Fruit fly (Drosophila melanogaster) whole organism, embryonic: ENCODE results near the gene Pxn.

Source experiments
- Aef1 ChIP-seq: fragments of 200-800 bp; sonication (Bioruptor generic); IDR thresholded peaks from 3 replicates; pipeline ENCODE4 v1.3.6; 2022; ENCODE audit warnings: missing biosample characterization, missing genetic modification characterization
- BtbVII ChIP-seq: fragments of 200-800 bp; sonication (Bioruptor generic); optimal IDR thresholded peaks from 3 replicates; lab custom pipeline; 2017; ENCODE audit warnings: missing biosample characterization, mild to moderate bottlenecking, missing genetic modification characterization
- CG1024 ChIP-seq: fragments of 200-800 bp; sonication (Bioruptor generic); IDR thresholded peaks from 2 replicates; pipeline ENCODE4 v1.3.6; 2022; ENCODE audit warnings: missing biosample characterization, missing genetic modification characterization
- CG10543 ChIP-seq: fragments of 200-800 bp; sonication (Bioruptor generic); optimal IDR thresholded peaks from 3 replicates; lab custom pipeline; 2017; ENCODE audit warnings: missing biosample characterization, mild to moderate bottlenecking, missing genetic modification characterization, moderate library complexity
- CG11696 ChIP-seq: fragments of 200-800 bp; sonication (Bioruptor generic); IDR thresholded peaks from 2 replicates; pipeline ENCODE4 v1.3.6; 2022; ENCODE audit warnings: missing biosample characterization, missing genetic modification characterization
- CG14014 ChIP-seq: fragments of 200-800 bp; sonication (Bioruptor generic); IDR thresholded peaks from 2 replicates; pipeline ENCODE4 v1.3.6; 2022; ENCODE audit warnings: missing biosample characterization, missing genetic modification characterization
- CG14965 ChIP-seq: fragments of 200-800 bp; sonication (Bioruptor generic); optimal IDR thresholded peaks from 2 replicates; lab custom pipeline; 2016; ENCODE audit warnings: missing biosample characterization, missing genetic modification characterization, borderline replicate concordance
- CG16863 ChIP-seq: fragments of 200-800 bp; sonication (Bioruptor generic); optimal IDR thresholded peaks from 3 replicates; lab custom pipeline; 2016; ENCODE audit warnings: missing biosample characterization, missing genetic modification characterization
- CG17361 ChIP-seq: fragments of 200-800 bp; sonication (Bioruptor generic); IDR thresholded peaks from 3 replicates; pipeline ENCODE4 v1.3.6; 2022; ENCODE audit warnings: missing biosample characterization, missing genetic modification characterization
- CG17802 ChIP-seq: fragments of 200-800 bp; sonication (Bioruptor generic); optimal IDR thresholded peaks from 2 replicates; lab custom pipeline; 2018; ENCODE audit warnings: missing biosample characterization, mild to moderate bottlenecking, missing genetic modification characterization, moderate library complexity
- CG1832 ChIP-seq: fragments of 200-800 bp; sonication (Bioruptor generic); optimal IDR thresholded peaks from 2 replicates; lab custom pipeline; 2017; ENCODE audit warnings: missing biosample characterization, mild to moderate bottlenecking, missing genetic modification characterization, inconsistent platforms
- CG2199 ChIP-seq: fragments of 200-800 bp; sonication (Bioruptor generic); IDR thresholded peaks from 3 replicates; pipeline ENCODE4 v1.3.6; 2022; ENCODE audit warnings: missing biosample characterization, missing genetic modification characterization
- CG3163 ChIP-seq: fragments of 200-800 bp; sonication (Bioruptor generic); optimal IDR thresholded peaks from 3 replicates; lab custom pipeline; 2016; ENCODE audit warnings: missing biosample characterization, missing genetic modification characterization
- CG6175 ChIP-seq: fragments of 200-800 bp; sonication (Bioruptor generic); IDR thresholded peaks from 3 replicates; pipeline ENCODE4 v1.3.6; 2022; ENCODE audit warnings: missing biosample characterization, missing genetic modification characterization
- CG7786 ChIP-seq: fragments of 200-800 bp; sonication (Bioruptor generic); optimal IDR thresholded peaks from 2 replicates; lab custom pipeline; 2016; ENCODE audit warnings: missing biosample characterization, missing genetic modification characterization
- CG7928 ChIP-seq: fragments of 200-800 bp; sonication (Bioruptor generic); optimal IDR thresholded peaks from 2 replicates; lab custom pipeline; 2017; ENCODE audit warnings: missing biosample characterization, mild to moderate bottlenecking, missing genetic modification characterization
- CG8924 ChIP-seq: fragments of 200-800 bp; optimal IDR thresholded peaks from 3 replicates; lab custom pipeline; 2019; ENCODE audit warnings: missing biosample characterization, mild to moderate bottlenecking, missing genetic modification characterization, moderate library complexity
- CG9817 ChIP-seq: fragments of 200-800 bp; sonication (Bioruptor generic); optimal IDR thresholded peaks from 2 replicates; lab custom pipeline; 2018; ENCODE audit warnings: missing biosample characterization, mild to moderate bottlenecking, missing genetic modification characterization, moderate library complexity
- CrebB ChIP-seq: fragments of 200-800 bp; sonication (Bioruptor generic); optimal IDR thresholded peaks from 3 replicates; lab custom pipeline; 2018; ENCODE audit warnings: missing biosample characterization, mild to moderate bottlenecking, missing genetic modification characterization
- D19B ChIP-seq: fragments of 200-800 bp; sonication (Bioruptor generic); optimal IDR thresholded peaks from 2 replicates; lab custom pipeline; 2017; ENCODE audit warnings: missing biosample characterization, mild to moderate bottlenecking, missing genetic modification characterization
- Dek ChIP-seq: fragments of 200-800 bp; sonication (Bioruptor generic); optimal IDR thresholded peaks from 3 replicates; lab custom pipeline; 2019; ENCODE audit warnings: missing biosample characterization, mild to moderate bottlenecking, missing genetic modification characterization, moderate library complexity
- Dll ChIP-seq: fragments of 200-800 bp; sonication (Bioruptor generic); IDR thresholded peaks from 4 replicates; pipeline ENCODE4 v1.3.6; 2022; ENCODE audit warnings: missing biosample characterization, missing genetic modification characterization; ENCODE audit not compliant: partially characterized antibody
- E2f1 ChIP-seq: fragments of 200-800 bp; sonication (Bioruptor generic); IDR thresholded peaks from 2 replicates; pipeline ENCODE4 v1.3.6; 2022; ENCODE audit warnings: missing biosample characterization, missing genetic modification characterization
- Elba2 ChIP-seq: fragments of 200-800 bp; sonication (Bioruptor generic); optimal IDR thresholded peaks from 3 replicates; lab custom pipeline; 2016; ENCODE audit warnings: missing biosample characterization, missing genetic modification characterization
- H15 ChIP-seq: fragments of 200-800 bp; sonication (Bioruptor generic); IDR thresholded peaks from 3 replicates; pipeline ENCODE4 v1.3.6; 2022; ENCODE audit warnings: missing biosample characterization, missing genetic modification characterization
- HLHmδ ChIP-seq: fragments of 200-800 bp; sonication (Bioruptor generic); optimal IDR thresholded peaks from 2 replicates; lab custom pipeline; 2018; ENCODE audit warnings: missing biosample characterization, mild to moderate bottlenecking, missing genetic modification characterization, moderate library complexity
- MTF-1 ChIP-seq: fragments of 200-800 bp; sonication (Bioruptor generic); optimal IDR thresholded peaks from 2 replicates; lab custom pipeline; 2018; ENCODE audit warnings: missing biosample characterization, mild to moderate bottlenecking, missing genetic modification characterization, borderline replicate concordance
- Oaz ChIP-seq: fragments of 200-800 bp; sonication (Bioruptor generic); IDR thresholded peaks from 2 replicates; pipeline ENCODE4 v1.3.6; 2022; ENCODE audit warnings: missing biosample characterization, missing genetic modification characterization
- Optix ChIP-seq: fragments of 200-800 bp; sonication (Bioruptor generic); IDR thresholded peaks from 3 replicates; pipeline ENCODE4 v1.3.6; 2022; ENCODE audit warnings: missing biosample characterization, missing genetic modification characterization
- TFAM ChIP-seq: fragments of 200-800 bp; sonication (Bioruptor generic); optimal IDR thresholded peaks from 2 replicates; lab custom pipeline; 2017; ENCODE audit warnings: missing biosample characterization, missing genetic modification characterization, inconsistent platforms
- Taf1 ChIP-seq: fragments of 200-800 bp; sonication (Bioruptor generic); IDR thresholded peaks from 2 replicates; pipeline ENCODE4 v1.3.6; 2022; ENCODE audit warnings: missing biosample characterization, missing genetic modification characterization
- Xrp1 ChIP-seq: fragments of 200-800 bp; sonication (Bioruptor generic); IDR thresholded peaks from 2 replicates; pipeline ENCODE4 v1.3.6; 2022; ENCODE audit warnings: missing biosample characterization, missing genetic modification characterization
- ap ChIP-seq: fragments of 200-800 bp; sonication (Bioruptor generic); IDR thresholded peaks from 2 replicates; pipeline ENCODE4 v1.3.6; 2022; ENCODE audit warnings: missing biosample characterization, missing genetic modification characterization
- ara ChIP-seq: fragments of 200-800 bp; sonication (Bioruptor generic); IDR thresholded peaks from 2 replicates; pipeline ENCODE4 v1.3.6; 2022; ENCODE audit warnings: missing biosample characterization, missing genetic modification characterization
- bbx ChIP-seq: fragments of 200-800 bp; sonication (Bioruptor generic); IDR thresholded peaks from 2 replicates; pipeline ENCODE4 v1.3.6; 2022; ENCODE audit warnings: missing biosample characterization, missing genetic modification characterization; ENCODE audit not compliant: partially characterized antibody
- chinmo ChIP-seq: fragments of 200-800 bp; sonication (Bioruptor generic); IDR thresholded peaks from 4 replicates; pipeline ENCODE4 v1.3.6; 2022; ENCODE audit warnings: missing biosample characterization, missing genetic modification characterization; ENCODE audit not compliant: partially characterized antibody
- disco-r ChIP-seq: fragments of 200-800 bp; sonication (Bioruptor generic); optimal IDR thresholded peaks from 2 replicates; lab custom pipeline; 2016; ENCODE audit warnings: missing biosample characterization, missing genetic modification characterization
- dmrt99B ChIP-seq: fragments of 200-800 bp; sonication (Bioruptor generic); optimal IDR thresholded peaks from 2 replicates; lab custom pipeline; 2018; ENCODE audit warnings: missing biosample characterization, mild to moderate bottlenecking, missing genetic modification characterization, moderate library complexity
- gce ChIP-seq: fragments of 200-800 bp; sonication (Bioruptor generic); IDR thresholded peaks from 3 replicates; pipeline ENCODE4 v1.3.6; 2022; ENCODE audit warnings: missing biosample characterization, missing genetic modification characterization
- gem ChIP-seq: fragments of 200-800 bp; sonication (Bioruptor generic); optimal IDR thresholded peaks from 2 replicates; lab custom pipeline; 2019; ENCODE audit warnings: missing biosample characterization, mild to moderate bottlenecking, missing genetic modification characterization, moderate library complexity
- gro ChIP-seq: fragments of 200-800 bp; sonication (Bioruptor generic); optimal IDR thresholded peaks from 2 replicates; lab custom pipeline; 2016; ENCODE audit warnings: missing biosample characterization, missing genetic modification characterization
- ham ChIP-seq: fragments of 200-800 bp; sonication (Bioruptor generic); IDR thresholded peaks from 2 replicates; pipeline ENCODE4 v1.3.6; 2022; ENCODE audit warnings: missing biosample characterization, missing genetic modification characterization
- jing ChIP-seq: fragments of 200-800 bp; sonication (Bioruptor generic); optimal IDR thresholded peaks from 2 replicates; lab custom pipeline; 2018; ENCODE audit warnings: missing biosample characterization, mild to moderate bottlenecking, missing genetic modification characterization
- kay ChIP-seq: fragments of 200-800 bp; sonication (Bioruptor generic); optimal IDR thresholded peaks from 2 replicates; lab custom pipeline; 2016; ENCODE audit warnings: missing biosample characterization, missing genetic modification characterization
- luna ChIP-seq: fragments of 200-800 bp; sonication (Bioruptor generic); optimal IDR thresholded peaks from 2 replicates; lab custom pipeline; 2016; ENCODE audit warnings: missing biosample characterization, missing genetic modification characterization
- maf-S ChIP-seq: fragments of 200-800 bp; sonication (Bioruptor generic); optimal IDR thresholded peaks from 2 replicates; lab custom pipeline; 2016; ENCODE audit warnings: missing biosample characterization, missing genetic modification characterization
- mam ChIP-seq: fragments of 200-800 bp; sonication (Bioruptor generic); optimal IDR thresholded peaks from 3 replicates; lab custom pipeline; 2016; ENCODE audit warnings: missing biosample characterization, missing genetic modification characterization
- nmo ChIP-seq: fragments of 200-800 bp; sonication (Bioruptor generic); optimal IDR thresholded peaks from 2 replicates; lab custom pipeline; 2018; ENCODE audit warnings: missing biosample characterization, mild to moderate bottlenecking, missing genetic modification characterization, moderate library complexity
- ranshi ChIP-seq: fragments of 200-800 bp; sonication (Bioruptor generic); IDR thresholded peaks from 2 replicates; pipeline ENCODE4 v1.3.6; 2022; ENCODE audit warnings: missing biosample characterization, missing genetic modification characterization
- schlank ChIP-seq: fragments of 200-800 bp; sonication (Bioruptor generic); optimal IDR thresholded peaks from 2 replicates; lab custom pipeline; 2018; ENCODE audit warnings: missing biosample characterization, mild to moderate bottlenecking, missing genetic modification characterization
- zen2 ChIP-seq: fragments of 200-800 bp; sonication (Bioruptor generic); IDR thresholded peaks from 3 replicates; pipeline ENCODE4 v1.3.6; 2022; ENCODE audit warnings: missing biosample characterization, missing genetic modification characterization; ENCODE audit not compliant: partially characterized antibody

Gene Pxn

dm6 chr3L:2554118-2554814 lies 75.6 kb downstream of the Pxn start, which contains the start of gene Spn (continued):
- TF ChIP-seq nmo (GFP tag; lab: Kevin White, UChicago) (peak; percentile 70), CG7928 (GFP tag; lab: Kevin White, UChicago) (peak; percentile 13), CG6175 (GFP tag; lab: Robert Waterston, UW) (no peak), H15 (GFP tag; lab: Robert Waterston, UW) (no peak), CrebB (no peak), BtbVII (GFP tag; lab: Kevin White, UChicago) (no peak), ham (GFP tag; lab: Robert Waterston, UW) (no peak), ara (GFP tag; lab: Robert Waterston, UW) (no peak), CG3163 (GFP tag; lab: Kevin White, UChicago) (no peak), Optix (no peak), chinmo (GFP tag; lab: Robert Waterston, UW) (peak; percentile 99), ap (no peak), Oaz (no peak), CG17802 (tag; lab: Kevin White, UChicago) (no peak), luna (GFP tag; lab: Kevin White, UChicago) (no peak), bbx (GFP tag; lab: Robert Waterston, UW) (peak; percentile 99), HLHmδ (GFP tag; lab: Kevin White, UChicago) (no peak), Elba2 (GFP tag; lab: Kevin White, UChicago) (no peak), zen2 (GFP tag; lab: Robert Waterston, UW) (peak; percentile 99), ranshi (no peak), CG14014 (GFP tag; lab: Robert Waterston, UW) (no peak; the same call in 1 of the 2 replicates), jing (no peak), Taf1 (GFP tag; lab: Robert Waterston, UW) (no peak), dmrt99B (tag; lab: Kevin White, UChicago) (no peak), CG1832 (no peak), maf-S (peak; percentile 26), Dek (tag; lab: Kevin White, UChicago) (peak; percentile 11), D19B (no peak), Dll (peak; percentile 97), CG11696 (no peak), MTF-1 (no peak), CG10543 (GFP tag; lab: Kevin White, UChicago) (no peak), CG17361 (GFP tag; lab: Robert Waterston, UW) (no peak), Xrp1 (no peak), CG14965 (GFP tag; lab: Kevin White, UChicago) (no peak), mam (GFP tag; lab: Kevin White, UChicago) (peak; percentile 25), CG8924 (tag; lab: Kevin White, UChicago) (peak; percentile 32), CG7786 (no peak), gce (GFP tag; lab: Robert Waterston, UW) (no peak), CG1024 (no peak), disco-r (GFP tag; lab: Kevin White, UChicago) (no peak), TFAM (GFP tag; lab: Kevin White, UChicago) (no peak), CG2199 (GFP tag; lab: Robert Waterston, UW) (no peak), schlank (no peak), kay (GFP tag; lab: Kevin White, UChicago) (no peak), gem (tag; lab: Kevin White, UChicago) (no peak), gro (GFP tag; lab: Kevin White, UChicago) (peak; percentile 76), CG9817 (no peak), CG16863 (GFP tag; lab: Kevin White, UChicago) (no peak), Aef1 (no peak), E2f1 (GFP tag; lab: Robert Waterston, UW) (no peak)
